Fruit fly (Drosophila melanogaster) whole organism, embryonic: Measurements from ENCODE around the gene CG1024.

Experiments used
- CG10209 ChIP-seq: fragments of 200-800 bp; sonication (Bioruptor generic); optimal IDR thresholded peaks from 3 replicates; lab custom pipeline; 2017; ENCODE audit warnings: missing biosample characterization, mild to moderate bottlenecking, missing genetic modification characterization, missing genetic modification reagents
- CG11504 ChIP-seq: fragments of 200-800 bp; sonication (Bioruptor generic); optimal IDR thresholded peaks from 3 replicates; lab custom pipeline; 2019; ENCODE audit warnings: missing biosample characterization, mild to moderate bottlenecking, missing genetic modification characterization, moderate library complexity
- CG15073 ChIP-seq: fragments of 200-800 bp; sonication (Bioruptor generic); optimal IDR thresholded peaks from 2 replicates; lab custom pipeline; 2016; ENCODE audit warnings: missing biosample characterization, missing genetic modification characterization
- CkIIα-i1 ChIP-seq: fragments of 200-800 bp; sonication (Bioruptor generic); IDR thresholded peaks from 2 replicates; pipeline ENCODE4 v1.3.6; 2022; ENCODE audit warnings: missing biosample characterization, missing genetic modification characterization
- Dbx ChIP-seq: fragments of 200-800 bp; sonication (Bioruptor generic); IDR thresholded peaks from 3 replicates; pipeline ENCODE4 v1.3.6; 2022; ENCODE audit warnings: missing biosample characterization, missing genetic modification characterization

DNA sequence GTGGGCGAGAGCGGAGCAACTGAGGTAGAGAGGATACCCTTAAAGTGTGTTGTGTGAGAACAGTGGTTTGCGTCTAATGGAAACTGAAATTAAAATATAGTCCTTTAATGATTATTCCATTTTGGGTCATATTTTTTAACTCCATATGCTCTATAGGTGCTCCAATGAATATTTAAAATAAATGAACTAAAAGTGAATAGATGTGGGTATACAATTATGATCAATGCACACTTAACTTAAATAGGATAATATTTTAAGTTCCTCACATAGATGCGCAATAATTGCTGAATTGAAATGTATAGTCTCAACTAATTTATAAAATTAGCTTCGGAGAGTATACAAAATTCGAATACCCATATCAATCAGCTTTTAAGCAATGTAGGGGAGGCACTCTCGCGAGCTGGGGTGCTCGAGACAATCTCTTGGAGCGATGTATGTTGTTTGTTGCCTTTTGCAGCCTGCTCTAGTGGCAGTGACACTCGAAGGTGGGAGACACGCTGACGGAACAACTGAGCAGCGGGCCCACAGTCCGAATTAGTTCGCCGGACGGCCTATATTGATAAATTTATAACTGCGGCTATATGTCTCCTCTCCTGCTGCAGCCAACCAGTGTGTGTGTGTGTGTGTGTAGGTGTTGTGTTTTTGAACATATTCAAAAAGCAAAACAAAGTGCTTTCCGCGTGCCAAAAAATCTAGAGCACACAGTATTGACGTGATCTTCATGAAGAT lies 26.3 kb downstream of the CG1024 start:
- TF ChIP-seq CkIIα-i1 (GFP tag; lab: Robert Waterston, UW) (no peak), CG11504 (no peak), CG15073 (GFP tag; lab: Kevin White, UChicago) (peak; percentile 14), CG10209 (GFP tag; lab: Kevin White, UChicago) (peak; percentile 86), Dbx (no peak)
